Worm (Caenorhabditis elegans): ENCODE results near the gene R05H5.3.
A peak's percentile ranks its signal among the peaks of the same experiment; 100 is the strongest.

R05H5.3 gene

ce11 chrII:10172436-10172973, 24.9 kb upstream of the R05H5.3 start, which contains the start of gene wbp-11:
TSS of gene wbp-11 (plus strand) at chrII:10172923.
- TF ChIP-seq elt-3 (tag; optimal IDR thresholded peaks at IDR 0.05) = no peak
- no peak for TF ChIP-seq snpc-4 (tag; optimal IDR thresholded peaks at IDR 0.05)
- TF ChIP-seq nhr-12 (tag; optimal IDR thresholded peaks at IDR 0.05) = no peak
- peak; percentile 2 for TF ChIP-seq lsy-2 (tag; optimal IDR thresholded peaks at IDR 0.05)
- peak; percentile 63 for TF ChIP-seq mep-1 (tag; optimal IDR thresholded peaks at IDR 0.05)
- no peak for TF ChIP-seq ceh-43 (GFP tag; optimal IDR thresholded peaks at IDR 0.05)

- no peak for TF ChIP-seq nhr-12 (tag; optimal IDR thresholded peaks at IDR 0.05)
- TF ChIP-seq elt-1 (tag; optimal IDR thresholded peaks at IDR 0.05; ENCODE audit: borderline replicate concordance, insufficient read depth) = no peak
- TF ChIP-seq ceh-43 (GFP tag; optimal IDR thresholded peaks at IDR 0.05) = no peak
- no peak for TF ChIP-seq pha-4 (tag; optimal IDR thresholded peaks at IDR 0.05)
- TF ChIP-seq ces-1 (GFP tag; optimal IDR thresholded peaks at IDR 0.05) = no peak
- no peak for TF ChIP-seq unc-120 (tag; optimal IDR thresholded peaks at IDR 0.05; ENCODE audit: poor library complexity, severe bottlenecking)
- no peak for TF ChIP-seq cnd-1 (tag; optimal IDR thresholded peaks at IDR 0.05)
- TF ChIP-seq lsy-2 (tag; optimal IDR thresholded peaks at IDR 0.05) = peak; percentile 91
- no peak for TF ChIP-seq nhr-237 (tag; optimal IDR thresholded peaks at IDR 0.05)
- no peak for TF ChIP-seq unc-39 (tag; optimal IDR thresholded peaks at IDR 0.05)
- TF ChIP-seq drap-1 (GFP tag; optimal IDR thresholded peaks at IDR 0.05) = no peak
- no peak for TF ChIP-seq flh-1 (GFP tag; optimal IDR thresholded peaks at IDR 0.05)
- no peak for TF ChIP-seq nhr-2 (tag; optimal IDR thresholded peaks at IDR 0.05)
- no peak for TF ChIP-seq sem-2 (GFP tag; optimal IDR thresholded peaks at IDR 0.05)
- TF ChIP-seq sptf-1 (tag; optimal IDR thresholded peaks at IDR 0.05) = no peak
- TF ChIP-seq ztf-11 (tag; optimal IDR thresholded peaks at IDR 0.05) = no peak
- TF ChIP-seq M03D4.4 (tag; optimal IDR thresholded peaks at IDR 0.05) = no peak
- TF ChIP-seq lin-32 (GFP tag; optimal IDR thresholded peaks at IDR 0.05) = no peak
- TF ChIP-seq nhr-28 (tag; optimal IDR thresholded peaks at IDR 0.05) = no peak
- no peak for TF ChIP-seq mep-1 (tag; optimal IDR thresholded peaks at IDR 0.05)
- TF ChIP-seq ceh-39 (tag; optimal IDR thresholded peaks at IDR 0.05) = peak; percentile 30
- no peak for TF ChIP-seq elt-3 (tag; optimal IDR thresholded peaks at IDR 0.05)
- no peak for TF ChIP-seq mab-5 (tag; optimal IDR thresholded peaks at IDR 0.05)
- TF ChIP-seq mls-2 (tag; optimal IDR thresholded peaks at IDR 0.05) = no peak
- peak; percentile 39 for TF ChIP-seq hlh-1 (tag; optimal IDR thresholded peaks at IDR 0.05)
- no peak for TF ChIP-seq unc-62 (GFP tag; optimal IDR thresholded peaks at IDR 0.05)
- no peak for TF ChIP-seq bed-3 (GFP tag; optimal IDR thresholded peaks at IDR 0.05)
- no peak for TF ChIP-seq nhr-76 (tag; optimal IDR thresholded peaks at IDR 0.05)
- no peak for TF ChIP-seq zip-8 (tag; optimal IDR thresholded peaks at IDR 0.05)
- TF ChIP-seq snpc-4 (tag; optimal IDR thresholded peaks at IDR 0.05) = no peak
- no peak for TF ChIP-seq tbx-8 (GFP tag; optimal IDR thresholded peaks at IDR 0.05)
- no peak for TF ChIP-seq ham-2 (GFP tag; optimal IDR thresholded peaks at IDR 0.05)
- no peak for TF ChIP-seq ceh-83 (GFP tag; optimal IDR thresholded peaks at IDR 0.05)
- TF ChIP-seq lin-13 (tag; optimal IDR thresholded peaks at IDR 0.05) = peak; percentile 85
- TF ChIP-seq blmp-1 (tag; optimal IDR thresholded peaks at IDR 0.05) = peak; percentile 75
Observed at ce11 chrII:10174338-10174737, 23.1 kb upstream of the R05H5.3 start, which contains the start of gene F33H1.4. TSS of gene F33H1.4 (plus strand) at chrII:10174648.

ce11 chrII:10182634-10183033, 14.8 kb upstream of the R05H5.3 start, which contains the start of gene srd-1:
TSS of gene srd-1 (minus strand) at chrII:10182734.
- no peak for TF ChIP-seq ceh-43 (GFP tag; optimal IDR thresholded peaks at IDR 0.05)
- TF ChIP-seq sptf-1 (tag; optimal IDR thresholded peaks at IDR 0.05) = no peak
- no peak for TF ChIP-seq flh-1 (GFP tag; optimal IDR thresholded peaks at IDR 0.05)
- no peak for TF ChIP-seq nhr-12 (tag; optimal IDR thresholded peaks at IDR 0.05)
- TF ChIP-seq unc-62 (GFP tag; optimal IDR thresholded peaks at IDR 0.05) = no peak
- TF ChIP-seq elt-1 (tag; optimal IDR thresholded peaks at IDR 0.05; ENCODE audit: borderline replicate concordance, insufficient read depth) = no peak
- no peak for TF ChIP-seq nhr-237 (tag; optimal IDR thresholded peaks at IDR 0.05)
- TF ChIP-seq mls-2 (tag; optimal IDR thresholded peaks at IDR 0.05) = no peak
- no peak for TF ChIP-seq unc-120 (tag; optimal IDR thresholded peaks at IDR 0.05; ENCODE audit: poor library complexity, severe bottlenecking)
- no peak for TF ChIP-seq lin-13 (tag; optimal IDR thresholded peaks at IDR 0.05)
- no peak for TF ChIP-seq lsy-2 (tag; optimal IDR thresholded peaks at IDR 0.05)
- no peak for TF ChIP-seq cnd-1 (tag; optimal IDR thresholded peaks at IDR 0.05)
- no peak for TF ChIP-seq blmp-1 (tag; optimal IDR thresholded peaks at IDR 0.05)
- no peak for TF ChIP-seq mep-1 (tag; optimal IDR thresholded peaks at IDR 0.05)
- TF ChIP-seq sem-2 (GFP tag; optimal IDR thresholded peaks at IDR 0.05) = no peak
- no peak for TF ChIP-seq M03D4.4 (tag; optimal IDR thresholded peaks at IDR 0.05)
- no peak for TF ChIP-seq tbx-8 (GFP tag; optimal IDR thresholded peaks at IDR 0.05)
- TF ChIP-seq ham-2 (GFP tag; optimal IDR thresholded peaks at IDR 0.05) = no peak
- no peak for TF ChIP-seq ceh-83 (GFP tag; optimal IDR thresholded peaks at IDR 0.05)
- no peak for TF ChIP-seq mab-5 (tag; optimal IDR thresholded peaks at IDR 0.05)

Data from whole organism, mixed stage, embryonic.